Worm (Caenorhabditis elegans): Measurements from ENCODE around the gene F16B4.4.

- no peak for TF ChIP-seq ama-1 (optimal IDR thresholded peaks at IDR 0.05)
- no peak for TF ChIP-seq aly-1 (tag; optimal IDR thresholded peaks at IDR 0.05)
- no peak for TF ChIP-seq hnd-1 (tag; optimal IDR thresholded peaks at IDR 0.05)
- TF ChIP-seq sea-1 (GFP tag; conservative IDR thresholded peaks at IDR 0.05) = no peak
- TF ChIP-seq ets-7 (tag; optimal IDR thresholded peaks at IDR 0.05) = no peak
- TF ChIP-seq tra-4 (tag; optimal IDR thresholded peaks at IDR 0.05) = no peak
- TF ChIP-seq flt-1 (GFP tag; IDR thresholded peaks at IDR 0.05) = no peak
These were observed 26.7 kb downstream of the F16B4.4 start for ce11 chrV:1620537-1620936.

Data from whole organism, early embryonic.